Fruit fly (Drosophila melanogaster): ENCODE data around the gene CG16781.

Gene CG16781

dm6 chrX:3414003-3414767 lies 49.7 kb downstream of the CG16781 start (continued):
- TF ChIP-seq CG4820 (GFP tag; optimal IDR thresholded peaks at IDR 0.05) (peak; percentile 36), fd96Cb (tag; optimal IDR thresholded peaks at IDR 0.05) (peak; percentile 74), CG4707 (GFP tag; optimal IDR thresholded peaks at IDR 0.05) (no peak), ap (GFP tag; IDR thresholded peaks at IDR 0.05) (no peak), dysf (GFP tag; IDR thresholded peaks at IDR 0.05) (peak; percentile 81), sqz (GFP tag; optimal IDR thresholded peaks at IDR 0.05) (no peak), CG10959 (GFP tag; IDR thresholded peaks at IDR 0.05) (no peak), Hmx (GFP tag; optimal IDR thresholded peaks at IDR 0.05) (no peak), Lpt (GFP tag; optimal IDR thresholded peaks at IDR 0.05) (no peak), tna (GFP tag; IDR thresholded peaks at IDR 0.05; ENCODE audit: partially characterized antibody) (no peak), CG3407 (GFP tag; optimal IDR thresholded peaks at IDR 0.05) (peak; percentile 34), CG12219 (GFP tag; optimal IDR thresholded peaks at IDR 0.05) (no peak), vfl (GFP tag; optimal IDR thresholded peaks at IDR 0.05) (peak; percentile 10), CG30403 (GFP tag; optimal IDR thresholded peaks at IDR 0.05) (peak; percentile 71), Tbp (GFP tag; optimal IDR thresholded peaks at IDR 0.05) (no peak), zen2 (GFP tag; IDR thresholded peaks at IDR 0.05; ENCODE audit: partially characterized antibody) (no peak), CG8765 (GFP tag; IDR thresholded peaks at IDR 0.05) (no peak), Usf (GFP tag; optimal IDR thresholded peaks at IDR 0.05) (peak; percentile 22), danr (GFP tag; IDR thresholded peaks at IDR 0.05) (no peak), Dfd (GFP tag; optimal IDR thresholded peaks at IDR 0.05) (no peak), CG1792 (GFP tag; optimal IDR thresholded peaks at IDR 0.05) (no peak), CG11085 (GFP tag; IDR thresholded peaks at IDR 0.05) (peak; percentile 32; the same call in 1 of the 2 replicates), CG12104 (GFP tag; optimal IDR thresholded peaks at IDR 0.05) (peak; percentile 56), CG10543 (GFP tag; optimal IDR thresholded peaks at IDR 0.05) (peak; percentile 11), CG10979 (tag; optimal IDR thresholded peaks at IDR 0.05) (peak; percentile 73), onecut (GFP tag; IDR thresholded peaks at IDR 0.05) (no peak), Neu2 (GFP tag; optimal IDR thresholded peaks at IDR 0.05; ENCODE audit: borderline replicate concordance) (no peak), CG11696 (GFP tag; IDR thresholded peaks at IDR 0.05) (0 out of 2 replicates have a peak, but pooled peaks have one; percentile 32), Jarid2 (GFP tag; optimal IDR thresholded peaks at IDR 0.05) (peak; percentile 1), nom (GFP tag; optimal IDR thresholded peaks at IDR 0.05) (no peak), Vsx1 (GFP tag; optimal IDR thresholded peaks at IDR 0.05) (no peak), Opbp (GFP tag; IDR thresholded peaks at IDR 0.05; ENCODE audit: partially characterized antibody) (no peak), CG7963 (GFP tag; IDR thresholded peaks at IDR 0.05; ENCODE audit: partially characterized antibody) (no peak), Elba2 (GFP tag; optimal IDR thresholded peaks at IDR 0.05) (no peak), YL-1 (GFP tag; optimal IDR thresholded peaks at IDR 0.05) (no peak), croc (GFP tag; conservative IDR thresholded peaks at IDR 0.05) (peak; percentile 25; the same call in 1 of the 3 replicates), Abd-B (GFP tag; optimal IDR thresholded peaks at IDR 0.05) (peak; percentile 35), Trl (optimal IDR thresholded peaks at IDR 0.05) (no peak), Trl (GFP tag; optimal IDR thresholded peaks at IDR 0.05) (peak; percentile 45), Hey (tag; optimal IDR thresholded peaks at IDR 0.05) (no peak), Dad (GFP tag; optimal IDR thresholded peaks at IDR 0.05) (no peak), Gsc (GFP tag; IDR thresholded peaks at IDR 0.05) (no peak), CG31224 (GFP tag; IDR thresholded peaks at IDR 0.05) (peak; percentile 62), Ets65A (GFP tag) (no peak), Adf1 (GFP tag; IDR thresholded peaks at IDR 0.05) (no peak), Drgx (GFP tag; IDR thresholded peaks at IDR 0.05) (0 out of 2 replicates have a peak, but pooled peaks have one; percentile 50), oc (tag; optimal IDR thresholded peaks at IDR 0.05) (peak; percentile 53), kni (GFP tag; optimal IDR thresholded peaks at IDR 0.05) (peak; percentile 39), Eip74EF (GFP tag; optimal IDR thresholded peaks at IDR 0.05) (no peak), Hsf (GFP tag; optimal IDR thresholded peaks at IDR 0.05) (peak; percentile 30)
